Worm (Caenorhabditis elegans): ENCODE results near the gene C05G5.5.

The C05G5.5 gene

ce11 chrX:14790320-14791048 lies 29.6 kb upstream of the C05G5.5 start, which contains the start of gene tatn-1:
Gene tatn-1, plus strand, starts transcription at chrX:14791008.
- TF ChIP-seq nhr-21 (tag; optimal IDR thresholded peaks at IDR 0.05): peak; percentile 98
- no peak for TF ChIP-seq unc-62 (GFP tag; optimal IDR thresholded peaks at IDR 0.05)
- TF ChIP-seq lin-11 (tag; optimal IDR thresholded peaks at IDR 0.05): no peak
- TF ChIP-seq fos-1 (tag; optimal IDR thresholded peaks at IDR 0.05): peak; percentile 68
- no peak for TF ChIP-seq ztf-11 (tag; optimal IDR thresholded peaks at IDR 0.05)
- peak; percentile 71 for TF ChIP-seq egl-27 (tag; optimal IDR thresholded peaks at IDR 0.05)
- TF ChIP-seq nhr-12 (tag; optimal IDR thresholded peaks at IDR 0.05): no peak
- peak; percentile 29 for TF ChIP-seq nhr-77 (tag; optimal IDR thresholded peaks at IDR 0.05)
- TF ChIP-seq lin-39 (tag; optimal IDR thresholded peaks at IDR 0.05): no peak
- no peak for TF ChIP-seq lin-13 (GFP tag; optimal IDR thresholded peaks at IDR 0.05)
- no peak for TF ChIP-seq ZK546.5 (tag; optimal IDR thresholded peaks at IDR 0.05)
- peak; percentile 89 for TF ChIP-seq blmp-1 (tag; optimal IDR thresholded peaks at IDR 0.05; ENCODE audit: insufficient read depth)
- no peak for TF ChIP-seq peb-1 (tag; optimal IDR thresholded peaks at IDR 0.05)
- peak; percentile 59 for TF ChIP-seq nhr-6 (tag; optimal IDR thresholded peaks at IDR 0.05)
- TF ChIP-seq F13H6.1 (tag; optimal IDR thresholded peaks at IDR 0.05): peak; percentile 86
- no peak for TF ChIP-seq R02D3.7 (tag; optimal IDR thresholded peaks at IDR 0.05)
- TF ChIP-seq ama-1 (optimal IDR thresholded peaks at IDR 0.05): no peak
- peak; percentile 94 to 97 for TF ChIP-seq mdl-1 (tag; optimal IDR thresholded peaks at IDR 0.05)
- no peak for TF ChIP-seq aly-2 (tag; optimal IDR thresholded peaks at IDR 0.05)
- no peak for TF ChIP-seq unc-39 (tag; optimal IDR thresholded peaks at IDR 0.05)
- TF ChIP-seq nhr-10 (tag; optimal IDR thresholded peaks at IDR 0.05): no peak
- no peak for TF ChIP-seq unc-55 (GFP tag; optimal IDR thresholded peaks at IDR 0.05)
- TF ChIP-seq mbf-1 (tag; optimal IDR thresholded peaks at IDR 0.05): no peak
- peak; percentile 93 for TF ChIP-seq Y55F3AM.14 (GFP tag; optimal IDR thresholded peaks at IDR 0.05)
- no peak for TF ChIP-seq ztf-4 (tag; optimal IDR thresholded peaks at IDR 0.05)
- peak; percentile 96 for TF ChIP-seq nhr-129 (tag; optimal IDR thresholded peaks at IDR 0.05)
- TF ChIP-seq ceh-16 (tag; optimal IDR thresholded peaks at IDR 0.05): peak; percentile 92
- no peak for TF ChIP-seq alr-1 (tag; optimal IDR thresholded peaks at IDR 0.05)
- TF ChIP-seq snpc-4 (tag; optimal IDR thresholded peaks at IDR 0.05): no peak
- TF ChIP-seq nhr-11 (tag; optimal IDR thresholded peaks at IDR 0.05): no peak
- TF ChIP-seq dmd-4 (tag; optimal IDR thresholded peaks at IDR 0.05): no peak
- peak in 1 of 2 experiments; percentile 64 for TF ChIP-seq lsy-2 (tag; optimal IDR thresholded peaks at IDR 0.05)
- TF ChIP-seq gmeb-1 (tag; optimal IDR thresholded peaks at IDR 0.05): peak; percentile 67
- no peak for TF ChIP-seq skn-1 (tag; optimal IDR thresholded peaks at IDR 0.05)
- peak; percentile 28 for TF ChIP-seq C34F6.9 (tag; optimal IDR thresholded peaks at IDR 0.05)
- TF ChIP-seq ztf-1 (GFP tag; conservative IDR thresholded peaks at IDR 0.05): no peak
- peak; percentile 95 for TF ChIP-seq crh-2 (tag; optimal IDR thresholded peaks at IDR 0.05)
- TF ChIP-seq sma-9 (GFP tag; optimal IDR thresholded peaks at IDR 0.05): peak; percentile 97
- peak; percentile 40 for TF ChIP-seq sma-9 (tag; optimal IDR thresholded peaks at IDR 0.05)
- TF ChIP-seq elt-1 (tag; optimal IDR thresholded peaks at IDR 0.05): peak; percentile 67
- peak; percentile 86 for TF ChIP-seq sem-4 (tag; optimal IDR thresholded peaks at IDR 0.05)
- TF ChIP-seq nhr-23 (tag; optimal IDR thresholded peaks at IDR 0.05): no peak
- TF ChIP-seq ceh-82 (tag; optimal IDR thresholded peaks at IDR 0.05): no peak
- no peak for TF ChIP-seq mab-5 (tag; optimal IDR thresholded peaks at IDR 0.05)
- no peak for TF ChIP-seq nhr-237 (tag; optimal IDR thresholded peaks at IDR 0.05)
- TF ChIP-seq zag-1 (tag; optimal IDR thresholded peaks at IDR 0.05): no peak
- peak; percentile 97 for TF ChIP-seq sma-3 (GFP tag; optimal IDR thresholded peaks at IDR 0.05)
- peak; percentile 98 for TF ChIP-seq nhr-25 (tag; optimal IDR thresholded peaks at IDR 0.05)
- TF ChIP-seq elt-3 (tag; optimal IDR thresholded peaks at IDR 0.05): no peak
